Worm (Caenorhabditis elegans) whole organism, late embryonic: ENCODE results near the gene slc-28.2.

Experiments used
- C38D4.7 ChIP-seq: fragments of 200-800 bp; sonication (Bioruptor generic); optimal IDR thresholded peaks from 2 replicates; lab custom pipeline; 2018; ENCODE audit warnings: mild to moderate bottlenecking, missing genetic modification characterization, moderate library complexity, missing compliant biosample characterization
- F13H6.1 ChIP-seq: sonication (generic microtip); optimal IDR thresholded peaks from 2 replicates; lab custom pipeline; 2016; ENCODE audit warnings: missing genetic modification characterization, missing compliant biosample characterization
- K02D7.2 ChIP-seq: sonication (generic microtip); optimal IDR thresholded peaks from 2 replicates; lab custom pipeline; 2017; ENCODE audit warnings: mild to moderate bottlenecking, missing genetic modification characterization, missing compliant biosample characterization
- T23F11.4 ChIP-seq: fragments of 200-800 bp; sonication (Bioruptor generic); optimal IDR thresholded peaks from 2 replicates; lab custom pipeline; 2018; ENCODE audit warnings: mild to moderate bottlenecking, missing genetic modification characterization, missing compliant biosample characterization
- Y22D7AL.16 ChIP-seq: sonication (generic microtip); optimal IDR thresholded peaks from 2 replicates; lab custom pipeline; 2016; ENCODE audit warnings: missing genetic modification characterization, missing compliant biosample characterization
- ceh-14 ChIP-seq: sonication (generic microtip); optimal IDR thresholded peaks from 2 replicates; lab custom pipeline; 2016; ENCODE audit warnings: missing genotype, missing genetic modification characterization, missing compliant biosample characterization
- ceh-19 ChIP-seq: fragments of 200-800 bp; sonication (Bioruptor generic); optimal IDR thresholded peaks from 2 replicates; lab custom pipeline; 2018; ENCODE audit warnings: mild to moderate bottlenecking, missing genetic modification characterization, missing compliant biosample characterization
- ceh-22 ChIP-seq: sonication (generic microtip); optimal IDR thresholded peaks from 2 replicates; lab custom pipeline; 2017; ENCODE audit warnings: missing biosample characterization, missing genetic modification characterization
- ceh-34 ChIP-seq: sonication (generic microtip); optimal IDR thresholded peaks from 2 replicates; lab custom pipeline; 2016; ENCODE audit warnings: mild to moderate bottlenecking, missing genetic modification characterization, missing compliant biosample characterization
- ceh-48 ChIP-seq: sonication (generic microtip); optimal IDR thresholded peaks from 2 replicates; lab custom pipeline; 2016; ENCODE audit warnings: missing genetic modification characterization, inconsistent platforms, missing compliant biosample characterization
- ceh-6 ChIP-seq: fragments of 200-800 bp; sonication (Bioruptor generic); optimal IDR thresholded peaks from 2 replicates; lab custom pipeline; 2018; ENCODE audit warnings: mild to moderate bottlenecking, missing genetic modification characterization, missing compliant biosample characterization
- che-1 ChIP-seq: sonication (generic microtip); optimal IDR thresholded peaks from 2 replicates; lab custom pipeline; 2016; ENCODE audit warnings: mild to moderate bottlenecking, missing genetic modification characterization, missing compliant biosample characterization
- dve-1 ChIP-seq: sonication (generic microtip); optimal IDR thresholded peaks from 2 replicates; lab custom pipeline; 2017; ENCODE audit warnings: antibody characterized with exemption, mild to moderate bottlenecking, missing genetic modification characterization, missing compliant biosample characterization
- eyg-1 ChIP-seq: sonication (generic microtip); optimal IDR thresholded peaks from 2 replicates; lab custom pipeline; 2016; ENCODE audit warnings: missing genotype, missing genetic modification characterization, missing compliant biosample characterization
- fax-1 ChIP-seq: sonication (generic microtip); optimal IDR thresholded peaks from 2 replicates; lab custom pipeline; 2016; ENCODE audit warnings: missing genotype, missing genetic modification characterization, missing compliant biosample characterization
- fkh-10 ChIP-seq: fragments of 150-350 bp; optimal IDR thresholded peaks from 2 replicates; lab custom pipeline; 2014; ENCODE audit warnings: missing biosample characterization, missing genetic modification reagents, missing genetic modification characterization
- hlh-6 ChIP-seq: sonication (generic microtip); optimal IDR thresholded peaks from 2 replicates; lab custom pipeline; 2016; ENCODE audit warnings: missing genotype, missing genetic modification characterization, missing compliant biosample characterization
- lim-6 ChIP-seq: sonication (generic microtip); optimal IDR thresholded peaks from 2 replicates; lab custom pipeline; 2016; ENCODE audit warnings: missing genetic modification characterization, missing compliant biosample characterization
- madf-2 ChIP-seq: sonication (generic microtip); optimal IDR thresholded peaks from 2 replicates; lab custom pipeline; 2017; ENCODE audit warnings: missing genetic modification characterization, missing compliant biosample characterization
- mec-3 ChIP-seq: sonication (generic microtip); optimal IDR thresholded peaks from 2 replicates; lab custom pipeline; 2016; ENCODE audit warnings: borderline replicate concordance, missing genetic modification characterization, missing compliant biosample characterization
- nfya-1 ChIP-seq: sonication (generic microtip); optimal IDR thresholded peaks from 2 replicates; lab custom pipeline; 2017; ENCODE audit warnings: missing genetic modification characterization, mild to moderate bottlenecking, missing compliant biosample characterization, antibody characterized with exemption, moderate library complexity
- nhr-11 ChIP-seq: fragments of 150-350 bp; optimal IDR thresholded peaks from 2 replicates; lab custom pipeline; 2014; ENCODE audit warnings: missing biosample characterization, missing genetic modification characterization
- nhr-232 ChIP-seq: sonication (generic microtip); optimal IDR thresholded peaks from 2 replicates; lab custom pipeline; 2016; ENCODE audit warnings: missing genetic modification characterization, missing compliant biosample characterization
- npax-4 ChIP-seq: sonication (generic microtip); optimal IDR thresholded peaks from 2 replicates; lab custom pipeline; 2016; ENCODE audit warnings: missing genetic modification characterization, missing compliant biosample characterization
- odd-2 ChIP-seq: sonication (generic microtip); optimal IDR thresholded peaks from 2 replicates; lab custom pipeline; 2017; ENCODE audit warnings: antibody characterized with exemption, mild to moderate bottlenecking, missing genetic modification characterization, missing compliant biosample characterization
- pat-9 ChIP-seq: fragments of 200-800 bp; sonication (Bioruptor generic); optimal IDR thresholded peaks from 2 replicates; lab custom pipeline; 2018; ENCODE audit warnings: mild to moderate bottlenecking, missing genetic modification characterization, moderate library complexity, missing compliant biosample characterization
- pax-1 ChIP-seq: fragments of 150-350 bp; optimal IDR thresholded peaks from 2 replicates; lab custom pipeline; 2014; ENCODE audit warnings: missing biosample characterization, missing genetic modification characterization
- pha-4 ChIP-seq: fragments of 150-350 bp; optimal IDR thresholded peaks from 2 replicates; lab custom pipeline; 2018; ENCODE audit warnings: missing biosample characterization, missing genetic modification reagents, missing genetic modification characterization
- pros-1 ChIP-seq: fragments of 150-350 bp; optimal IDR thresholded peaks from 2 replicates; lab custom pipeline; 2014; ENCODE audit warnings: missing biosample characterization, missing genetic modification reagents, missing genetic modification characterization
- ref-2 ChIP-seq: sonication (generic microtip); optimal IDR thresholded peaks from 2 replicates; lab custom pipeline; 2016; ENCODE audit warnings: missing genetic modification characterization, missing compliant biosample characterization
- rnt-1 ChIP-seq: sonication (generic microtip); optimal IDR thresholded peaks from 2 replicates; lab custom pipeline; 2016; ENCODE audit warnings: missing genetic modification characterization, missing compliant biosample characterization
- sdc-2 ChIP-seq: sonication (generic microtip); optimal IDR thresholded peaks from 2 replicates; lab custom pipeline; 2016; ENCODE audit warnings: missing genotype, missing genetic modification characterization, missing compliant biosample characterization
- sox-4 ChIP-seq: sonication (generic microtip); optimal IDR thresholded peaks from 2 replicates; lab custom pipeline; 2017; ENCODE audit warnings: mild to moderate bottlenecking, missing genetic modification characterization, inconsistent platforms, missing compliant biosample characterization
- tbx-7 ChIP-seq: sonication (generic microtip); optimal IDR thresholded peaks from 2 replicates; lab custom pipeline; 2016; ENCODE audit warnings: missing genotype, missing genetic modification characterization, missing compliant biosample characterization
- ttx-3 ChIP-seq: sonication (generic microtip); optimal IDR thresholded peaks from 2 replicates; lab custom pipeline; 2016; ENCODE audit warnings: missing genetic modification reagents, missing genetic modification characterization, missing compliant biosample characterization
- unc-42 ChIP-seq: sonication (generic microtip); optimal IDR thresholded peaks from 2 replicates; lab custom pipeline; 2016; ENCODE audit warnings: missing genotype, missing genetic modification characterization, missing compliant biosample characterization
- unc-86 ChIP-seq: sonication (generic microtip); optimal IDR thresholded peaks from 2 replicates; lab custom pipeline; 2016; ENCODE audit warnings: missing genetic modification characterization, missing compliant biosample characterization
- zip-5 ChIP-seq: sonication (generic microtip); optimal IDR thresholded peaks from 2 replicates; lab custom pipeline; 2016; ENCODE audit warnings: missing genetic modification characterization, missing compliant biosample characterization

The slc-28.2 gene

DNA sequence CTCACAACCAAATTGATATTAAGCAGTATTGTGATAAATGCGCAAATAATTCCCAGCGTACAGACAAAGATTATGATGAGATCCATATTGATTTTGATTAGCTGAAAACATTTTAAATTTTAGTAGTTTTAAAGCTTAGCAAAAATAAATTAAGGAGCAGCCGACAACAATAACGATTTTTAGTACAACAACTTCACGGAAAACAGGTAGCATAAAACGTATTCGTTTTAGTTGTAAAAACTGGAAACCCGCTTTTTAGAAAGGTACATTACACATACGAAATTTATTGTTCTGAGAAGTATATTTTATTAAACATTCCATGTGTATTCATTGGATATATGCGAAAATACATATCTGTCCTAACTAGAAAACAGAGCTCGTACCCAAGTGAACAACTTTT, 30.4 kb downstream of the slc-28.2 start, which contains the start of gene srbc-36:
Gene srbc-36 (minus strand): TSS at position 101 of the 400 bp plus-strand sequence.
- TF ChIP-seq hlh-6 (tag; lab: Kevin White, UChicago): no peak
- no peak for TF ChIP-seq ceh-34 (tag; lab: Kevin White, UChicago)
- TF ChIP-seq ceh-22 (tag; lab: Kevin White, UChicago): no peak
- no peak for TF ChIP-seq unc-86
- TF ChIP-seq sox-4 (tag; lab: Kevin White, UChicago): no peak
- TF ChIP-seq K02D7.2 (tag; lab: Kevin White, UChicago): no peak
- no peak for TF ChIP-seq pat-9 (tag; lab: Kevin White, UChicago)
- no peak for TF ChIP-seq odd-2 (tag; lab: Kevin White, UChicago)
- TF ChIP-seq zip-5: no peak
- TF ChIP-seq dve-1 (tag; lab: Kevin White, UChicago): no peak
- no peak for TF ChIP-seq nhr-11 (tag; lab: Kevin White, UChicago)
- no peak for TF ChIP-seq ceh-19 (GFP tag; lab: Kevin White, UChicago)
- TF ChIP-seq pax-1 (tag; lab: Kevin White, UChicago): no peak
- no peak for TF ChIP-seq fax-1 (tag; lab: Kevin White, UChicago)
- no peak for TF ChIP-seq fkh-10
- TF ChIP-seq, all 69 proteins: peak for 0

- TF ChIP-seq T23F11.4: no peak
- no peak for TF ChIP-seq ceh-6
- TF ChIP-seq eyg-1 (tag; lab: Kevin White, UChicago): no peak
- no peak for TF ChIP-seq nfya-1 (tag; lab: Kevin White, UChicago)
- no peak for TF ChIP-seq unc-42 (tag; lab: Kevin White, UChicago)
- no peak for TF ChIP-seq hlh-6 (tag; lab: Kevin White, UChicago)
- no peak for TF ChIP-seq F13H6.1
- no peak for TF ChIP-seq mec-3 (tag; lab: Kevin White, UChicago)
- TF ChIP-seq K02D7.2 (tag; lab: Kevin White, UChicago): no peak
- no peak for TF ChIP-seq che-1 (tag; lab: Kevin White, UChicago)
- TF ChIP-seq ttx-3 (tag; lab: Kevin White, UChicago): no peak
- TF ChIP-seq ceh-14 (tag; lab: Kevin White, UChicago): no peak
- no peak for TF ChIP-seq Y22D7AL.16 (tag; lab: Kevin White, UChicago)
These were observed 36.9 kb downstream of the slc-28.2 start, which contains the start of gene C07G3.15 for ce11 chrV:3496880-3497279. TSS of gene C07G3.15 (minus strand) at chrV:3496980.

DNA sequence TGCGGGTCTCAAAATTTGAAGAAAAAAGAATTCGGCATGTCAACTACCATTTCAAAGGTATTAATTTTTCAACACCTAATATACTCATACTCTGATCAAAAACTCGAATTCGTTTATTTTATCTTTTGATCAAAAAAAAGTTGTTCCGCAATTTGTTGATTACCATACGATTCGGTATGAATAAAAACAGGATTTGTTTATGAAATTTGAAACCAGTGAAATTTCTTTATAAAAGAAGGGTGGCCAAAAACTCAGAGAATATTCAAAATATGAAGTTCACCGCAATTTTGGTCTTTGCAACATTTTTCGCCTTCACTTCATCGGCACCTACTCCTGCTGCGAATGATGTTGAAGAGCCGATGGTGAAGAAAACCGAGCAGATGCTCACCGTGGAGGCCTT, 42.0 kb downstream of the slc-28.2 start, which contains the start of the genes C07G3.8 and C07G3.10:
Gene C07G3.8 (minus strand): TSS at position 101 of the 400 bp plus-strand sequence.
Gene C07G3.10 (plus strand): TSS at position 270 of the 400 bp plus-strand sequence.
- TF ChIP-seq pros-1 (tag; lab: Kevin White, UChicago): no peak
- no peak for TF ChIP-seq ceh-48 (tag; lab: Kevin White, UChicago)
- TF ChIP-seq tbx-7 (tag; lab: Kevin White, UChicago): no peak
- TF ChIP-seq unc-42 (tag; lab: Kevin White, UChicago): no peak
- no peak for TF ChIP-seq nhr-232 (tag; lab: Kevin White, UChicago)
- no peak for TF ChIP-seq rnt-1 (tag; lab: Kevin White, UChicago)
- TF ChIP-seq zip-5: no peak
- TF ChIP-seq pat-9 (tag; lab: Kevin White, UChicago): no peak
- TF ChIP-seq Y22D7AL.16 (tag; lab: Kevin White, UChicago): no peak
- no peak for TF ChIP-seq C38D4.7 (GFP tag; lab: Kevin White, UChicago)
- TF ChIP-seq lim-6 (tag; lab: Kevin White, UChicago): no peak
- no peak for TF ChIP-seq madf-2 (tag; lab: Kevin White, UChicago)
- no peak for TF ChIP-seq nfya-1 (tag; lab: Kevin White, UChicago)
- no peak for TF ChIP-seq sox-4 (tag; lab: Kevin White, UChicago)
- TF ChIP-seq eyg-1 (tag; lab: Kevin White, UChicago): no peak
- TF ChIP-seq sdc-2 (tag; lab: Kevin White, UChicago): no peak
- TF ChIP-seq ref-2 (tag; lab: Kevin White, UChicago): no peak
- TF ChIP-seq pax-1 (tag; lab: Kevin White, UChicago): no peak
- no peak for TF ChIP-seq npax-4
- no peak for TF ChIP-seq pha-4
